Fruit fly (Drosophila melanogaster) Kc167 (cell line): ENCODE measurements around the gene Uev1A.

Experiments
- Myc ChIP-seq: fragments of >200 bp; optimal IDR thresholded peaks from 2 replicates; lab custom pipeline; 2017; ENCODE audit warnings: missing external identifiers
- Sin3A ChIP-seq: fragments of >200 bp; optimal IDR thresholded peaks from 2 replicates; lab custom pipeline; 2018; ENCODE audit warnings: missing external identifiers
- h ChIP-seq: fragments of >200 bp; optimal IDR thresholded peaks from 3 replicates; lab custom pipeline; 2018; ENCODE audit warnings: missing external identifiers
- insv ChIP-seq: fragments of >200 bp; optimal IDR thresholded peaks from 3 replicates; lab custom pipeline; 2018; ENCODE audit warnings: missing external identifiers
- psq ChIP-seq: fragments of >200 bp; optimal IDR thresholded peaks from 2 replicates; lab custom pipeline; 2017; ENCODE audit warnings: missing external identifiers
- ttk ChIP-seq: sonication (Bioruptor generic); optimal IDR thresholded peaks from 2 replicates; lab custom pipeline; 2017; ENCODE audit warnings: missing external identifiers

The Uev1A gene

DNA sequence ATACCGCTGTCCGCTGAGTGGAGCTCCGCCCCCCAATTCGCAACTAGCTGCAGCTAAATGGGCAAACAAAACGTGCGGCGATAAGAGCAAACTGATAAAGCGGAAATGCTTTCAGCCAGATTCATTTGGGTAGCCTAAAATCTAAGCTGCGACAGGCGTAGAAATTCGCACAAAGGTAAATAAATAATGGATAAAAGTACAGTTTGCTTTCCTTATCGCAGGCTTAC, 10.3 kb downstream of the Uev1A start, which contains the start of gene lama:
lama (minus strand) TSS at position 101 of the 227 bp plus-strand sequence.
- TF ChIP-seq insv (lab: Kevin White, UChicago) (no peak), Myc (lab: Kevin White, UChicago) (no peak), h (lab: Kevin White, UChicago) (no peak), Sin3A (no peak), psq (lab: Kevin White, UChicago) (no peak), ttk (lab: Kevin White, UChicago) (no peak)

DNA sequence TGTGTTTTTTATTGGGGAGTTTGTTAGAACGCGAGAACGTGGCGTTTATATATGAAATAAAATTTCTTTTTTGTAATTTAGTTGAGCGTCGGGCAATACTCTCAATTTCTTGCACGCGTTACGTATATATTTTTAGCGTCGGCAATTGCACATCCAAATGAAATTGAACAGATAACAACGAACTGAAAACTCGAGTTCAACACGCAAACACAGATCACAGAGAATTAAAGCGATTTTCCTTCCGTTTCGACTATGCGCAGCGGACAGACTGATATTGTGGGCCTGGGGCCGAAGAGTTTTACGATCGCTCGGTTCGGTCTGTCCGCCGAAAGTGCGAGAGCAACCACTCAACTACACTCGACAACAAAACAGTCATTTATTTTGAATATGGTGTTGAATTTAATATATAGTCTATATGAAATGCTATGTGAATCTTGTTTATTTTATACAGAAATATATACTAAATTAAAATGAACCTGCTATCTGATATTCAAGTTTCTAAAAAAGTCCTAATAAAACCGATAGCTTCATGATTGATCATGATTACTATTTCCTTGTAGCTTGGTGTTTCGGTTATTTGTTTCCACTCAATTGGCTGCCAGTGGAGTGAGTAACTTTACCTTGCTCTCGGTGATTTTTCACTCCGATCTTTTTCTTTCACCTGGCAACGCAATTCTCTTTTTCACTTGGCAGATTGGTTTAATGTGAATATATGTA, 10.8 kb downstream of the Uev1A start, which contains the start of gene CG46456:
CG46456 (minus strand) TSS at position 273 of the 717 bp plus-strand sequence.
- no peak for TF ChIP-seq ttk (lab: Kevin White, UChicago)
- no peak for TF ChIP-seq insv (lab: Kevin White, UChicago)
- TF ChIP-seq Myc (lab: Kevin White, UChicago), result no peak
- no peak for TF ChIP-seq Sin3A
- no peak for TF ChIP-seq h (lab: Kevin White, UChicago)
- TF ChIP-seq psq (lab: Kevin White, UChicago), result no peak

DNA sequence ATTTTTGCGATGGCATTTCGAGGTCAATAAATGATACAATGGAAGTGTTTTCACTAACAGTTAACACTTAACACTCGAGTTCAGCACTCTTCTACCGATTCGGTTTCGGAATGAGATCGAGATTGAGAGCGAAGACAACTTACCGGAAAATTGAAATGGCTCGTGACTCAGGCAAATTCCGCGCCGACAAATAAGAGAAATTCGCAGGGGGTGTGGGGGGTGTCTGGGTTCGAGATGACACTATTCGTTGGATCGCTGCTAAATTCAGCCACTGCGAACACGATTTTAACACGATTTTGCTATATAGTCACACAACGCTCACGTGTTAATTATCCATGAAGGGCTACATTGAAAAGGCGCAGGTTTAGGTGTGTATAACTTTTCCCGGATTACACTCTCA, 11.6 kb downstream of the Uev1A start:
- TF ChIP-seq h (lab: Kevin White, UChicago), result no peak
- TF ChIP-seq Sin3A, result no peak
- no peak for TF ChIP-seq Myc (lab: Kevin White, UChicago)
- no peak for TF ChIP-seq psq (lab: Kevin White, UChicago)
- no peak for TF ChIP-seq insv (lab: Kevin White, UChicago)
- no peak for TF ChIP-seq ttk (lab: Kevin White, UChicago)

DNA sequence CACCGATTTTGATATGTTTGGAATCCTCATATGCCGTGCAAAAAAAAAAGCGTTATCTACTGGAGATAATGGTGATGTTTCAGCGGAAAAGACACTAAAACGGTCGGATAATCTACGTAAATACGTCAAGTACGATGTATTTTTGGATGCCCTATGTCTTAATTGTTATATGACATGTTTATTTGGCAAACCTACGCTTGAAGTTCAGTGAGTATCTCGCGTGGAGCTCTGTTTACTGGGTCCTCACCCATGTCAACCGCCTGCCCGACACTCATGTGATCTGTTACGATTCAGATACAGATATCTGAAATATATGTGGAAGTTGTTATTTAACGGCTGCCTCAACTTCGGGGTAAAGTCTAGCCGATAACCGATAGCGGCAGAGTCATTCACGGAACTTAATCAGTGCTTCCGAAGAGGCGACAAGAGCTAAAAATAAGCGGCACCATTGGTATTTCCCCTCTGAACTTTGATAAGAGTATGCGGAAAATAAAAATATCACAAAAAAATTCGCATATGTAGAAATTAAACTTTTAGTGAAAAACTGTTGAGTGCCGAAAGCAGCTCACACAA, 12.5 kb downstream of the Uev1A start:
- TF ChIP-seq Sin3A (no peak), h (lab: Kevin White, UChicago) (no peak), insv (lab: Kevin White, UChicago) (no peak), ttk (lab: Kevin White, UChicago) (no peak), Myc (lab: Kevin White, UChicago) (no peak), psq (lab: Kevin White, UChicago) (no peak)

DNA sequence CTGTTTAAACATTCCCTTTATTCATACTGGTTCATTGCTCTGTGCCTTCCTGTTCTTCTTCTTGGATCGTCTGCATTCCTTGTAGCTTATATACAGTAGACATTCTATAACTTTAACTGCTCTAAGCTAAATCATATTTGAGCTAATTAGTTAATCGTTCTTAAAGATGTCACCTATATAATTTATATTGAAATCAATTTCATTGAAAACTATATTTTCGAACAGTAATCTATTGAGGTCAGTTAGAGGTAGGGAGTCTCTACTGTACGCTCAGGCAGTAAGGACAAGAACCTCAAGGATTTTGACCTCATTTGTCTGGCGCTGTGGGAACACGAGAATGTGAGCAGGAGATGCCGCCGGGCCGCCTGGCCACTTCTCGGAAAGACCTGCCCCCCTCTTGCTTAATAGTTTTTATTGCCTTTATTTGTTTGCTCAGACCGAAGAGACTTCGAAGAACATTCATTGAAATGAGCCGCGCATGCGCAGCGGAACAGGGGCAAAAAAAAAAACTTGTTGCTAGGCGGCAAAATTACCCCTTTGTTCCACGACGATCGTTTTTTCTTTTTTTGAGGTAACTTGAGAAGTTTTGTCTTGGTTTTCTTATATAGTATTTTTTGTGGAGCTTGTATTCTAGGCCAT, 13.2 kb downstream of the Uev1A start:
- no peak for TF ChIP-seq psq (lab: Kevin White, UChicago)
- no peak for TF ChIP-seq insv (lab: Kevin White, UChicago)
- TF ChIP-seq Sin3A, result no peak
- no peak for TF ChIP-seq ttk (lab: Kevin White, UChicago)
- TF ChIP-seq h (lab: Kevin White, UChicago), result no peak

DNA sequence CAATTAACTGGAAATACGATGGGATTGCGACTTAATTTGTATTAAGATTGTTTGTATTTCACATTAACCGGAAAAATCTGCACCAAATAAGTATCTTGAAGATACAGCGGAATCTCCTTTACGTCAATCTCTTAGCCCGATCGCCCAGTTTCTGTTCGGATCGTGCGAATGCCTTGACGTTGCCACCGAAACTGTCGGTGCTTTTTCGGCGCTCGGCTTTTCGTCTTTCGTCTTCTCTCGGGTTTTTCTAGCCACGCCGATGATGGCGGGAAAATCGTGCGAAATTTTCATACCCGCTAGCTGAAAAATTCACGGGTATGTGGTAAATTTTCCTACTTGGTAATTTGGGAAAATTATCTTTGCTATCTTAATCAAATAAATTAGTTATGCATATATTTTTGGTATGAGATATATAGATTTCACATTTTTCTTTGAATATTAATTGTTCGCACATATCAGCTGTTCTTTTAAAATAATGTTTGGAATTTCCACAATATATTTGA, 14.6 kb downstream of the Uev1A start:
- TF ChIP-seq psq (lab: Kevin White, UChicago) (no peak), Myc (lab: Kevin White, UChicago) (no peak), Sin3A (no peak), h (lab: Kevin White, UChicago) (no peak), ttk (lab: Kevin White, UChicago) (no peak), insv (lab: Kevin White, UChicago) (no peak)

DNA sequence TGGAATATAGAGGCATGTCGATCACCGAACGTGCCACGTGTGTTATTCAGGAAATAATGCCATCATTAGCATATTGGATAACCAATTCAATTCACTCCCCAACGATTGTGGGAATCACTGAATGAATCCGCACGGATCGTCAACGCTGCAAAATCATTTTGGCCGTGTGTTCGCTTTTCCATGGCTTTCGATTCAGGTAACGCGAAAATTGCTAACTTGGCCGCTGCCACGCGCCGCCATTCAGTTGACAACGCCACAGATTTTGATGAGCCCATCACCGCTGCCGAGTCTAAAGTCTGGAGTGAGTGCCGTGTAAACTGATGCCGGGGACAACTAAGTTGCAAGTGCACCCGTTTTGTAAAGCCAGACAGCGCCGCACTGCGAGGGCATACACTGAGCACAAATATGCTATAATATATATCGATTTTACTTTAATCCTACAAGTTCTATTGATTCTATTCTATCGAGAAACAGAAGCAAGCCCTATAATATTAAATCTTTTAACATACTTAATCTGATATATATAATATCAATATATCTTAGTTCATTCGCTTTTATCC, 16.2 kb downstream of the Uev1A start:
- TF ChIP-seq Sin3A (no peak), insv (lab: Kevin White, UChicago) (no peak), ttk (lab: Kevin White, UChicago) (no peak), psq (lab: Kevin White, UChicago) (no peak), Myc (lab: Kevin White, UChicago) (no peak), h (lab: Kevin White, UChicago) (no peak)

DNA sequence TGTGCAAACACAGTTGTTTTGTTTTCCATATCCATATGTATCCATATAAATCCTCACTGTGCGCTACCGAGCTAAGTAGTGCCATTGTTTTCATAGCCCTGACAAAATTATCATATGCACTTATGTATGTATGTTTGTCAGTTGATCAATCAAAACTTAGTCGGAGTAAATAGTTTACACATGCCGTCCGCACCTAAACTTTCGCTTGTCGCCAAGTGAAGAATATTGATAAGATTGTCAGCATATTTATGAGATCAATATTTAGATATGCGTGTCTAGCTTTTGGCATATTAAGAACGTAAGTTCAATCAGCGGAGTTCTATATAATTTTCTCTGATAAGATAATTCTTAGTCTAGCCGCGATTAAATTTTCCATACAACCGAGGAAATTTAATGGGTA, 17.0 kb downstream of the Uev1A start:
- TF ChIP-seq psq (lab: Kevin White, UChicago) (no peak), h (lab: Kevin White, UChicago) (no peak), Myc (lab: Kevin White, UChicago) (no peak), Sin3A (no peak), ttk (lab: Kevin White, UChicago) (no peak), insv (lab: Kevin White, UChicago) (no peak)

DNA sequence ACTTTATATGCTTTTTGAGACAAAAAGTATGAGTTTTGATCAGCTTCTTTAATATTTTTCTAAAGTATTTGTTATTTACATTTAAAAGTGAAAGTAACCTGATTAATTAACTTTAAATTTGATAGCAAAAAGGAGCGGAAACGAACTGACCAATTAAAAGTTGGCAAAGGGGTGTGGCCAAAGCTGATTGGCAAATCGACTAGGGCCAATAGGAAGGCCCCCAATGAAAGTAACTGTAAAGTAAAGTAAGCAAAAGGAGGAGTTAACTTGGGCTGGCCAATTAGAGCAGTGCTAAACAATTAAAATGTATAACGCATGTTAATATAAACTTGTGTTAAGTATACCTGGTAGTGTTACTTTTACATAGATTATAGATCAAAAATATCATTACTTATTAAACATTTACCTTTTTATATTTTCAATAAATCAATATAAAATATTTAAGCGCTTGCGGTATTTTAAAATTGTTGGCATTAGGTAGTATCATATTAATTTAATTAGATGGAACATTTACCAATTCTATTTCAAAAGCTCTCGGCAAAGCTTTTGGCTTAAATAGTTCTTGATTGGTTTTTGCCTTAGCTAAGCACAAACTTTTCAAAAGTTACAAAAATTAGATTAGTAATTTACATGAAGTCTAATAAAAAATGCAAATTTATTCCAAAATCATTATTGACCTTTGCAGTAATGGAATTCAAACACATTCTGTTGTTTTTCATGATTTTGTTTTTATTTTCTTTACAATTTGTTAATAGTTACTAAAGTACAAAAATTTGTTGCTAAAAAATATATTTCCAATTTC, 22.9 kb downstream of the Uev1A start:
- TF ChIP-seq insv (lab: Kevin White, UChicago), result no peak
- no peak for TF ChIP-seq Sin3A
- no peak for TF ChIP-seq psq (lab: Kevin White, UChicago)
- no peak for TF ChIP-seq ttk (lab: Kevin White, UChicago)
- TF ChIP-seq Myc (lab: Kevin White, UChicago), result no peak
- no peak for TF ChIP-seq h (lab: Kevin White, UChicago)

DNA sequence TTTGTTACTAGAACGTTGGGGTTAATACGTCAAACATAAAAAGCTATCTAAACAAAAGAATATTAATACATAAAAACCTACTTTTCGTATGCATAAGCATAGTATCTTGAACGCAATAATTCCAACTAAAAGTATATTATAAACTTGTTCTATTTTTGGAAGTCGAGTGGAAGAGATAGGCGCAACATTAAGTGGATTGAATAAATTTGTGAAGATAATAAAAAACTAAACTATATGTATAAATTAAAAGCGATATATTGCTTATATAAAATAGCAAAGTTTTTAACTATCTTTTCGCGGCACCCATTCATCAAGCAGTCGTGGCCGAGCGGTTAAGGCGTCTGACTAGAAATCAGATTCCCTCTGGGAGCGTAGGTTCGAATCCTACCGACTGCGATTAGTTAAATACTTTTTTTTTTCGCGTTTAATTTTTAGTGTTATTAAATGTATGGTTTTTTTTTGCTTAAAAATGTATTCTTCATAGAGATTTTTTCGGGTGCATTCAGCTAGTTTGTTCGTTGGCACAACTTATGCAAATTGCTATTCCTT, 24.2 kb downstream of the Uev1A start:
- TF ChIP-seq h (lab: Kevin White, UChicago), result no peak
- no peak for TF ChIP-seq Sin3A
- no peak for TF ChIP-seq ttk (lab: Kevin White, UChicago)
- no peak for TF ChIP-seq Myc (lab: Kevin White, UChicago)
